Fruit fly (Drosophila melanogaster) whole organism, embryonic: ENCODE results near the gene CG12078.

Source experiments
- CG10366 ChIP-seq: fragments of 200-800 bp; sonication (Bioruptor generic); IDR thresholded peaks from 2 replicates; pipeline ENCODE4 v1.3.6; 2022; ENCODE audit warnings: missing biosample characterization, missing genetic modification characterization
- CG11723 ChIP-seq: fragments of 200-800 bp; sonication (Bioruptor generic); optimal IDR thresholded peaks from 2 replicates; lab custom pipeline; 2017; ENCODE audit warnings: missing biosample characterization, mild to moderate bottlenecking, missing genetic modification characterization
- CG12391 ChIP-seq: fragments of 200-800 bp; sonication (Bioruptor generic); optimal IDR thresholded peaks from 3 replicates; lab custom pipeline; 2018; ENCODE audit warnings: missing biosample characterization, mild to moderate bottlenecking, missing genetic modification characterization, moderate library complexity
- CG12659 ChIP-seq: fragments of 200-800 bp; sonication (Bioruptor generic); optimal IDR thresholded peaks from 3 replicates; lab custom pipeline; 2017; ENCODE audit warnings: mild to moderate bottlenecking, missing biosample characterization, missing genetic modification reagents, missing genetic modification characterization
- CG13424 ChIP-seq: fragments of 200-800 bp; sonication (Bioruptor generic); optimal IDR thresholded peaks from 2 replicates; lab custom pipeline; 2019; ENCODE audit warnings: missing biosample characterization, mild to moderate bottlenecking, missing genetic modification characterization, moderate library complexity
- CG14965 ChIP-seq: fragments of 200-800 bp; sonication (Bioruptor generic); optimal IDR thresholded peaks from 2 replicates; lab custom pipeline; 2016; ENCODE audit warnings: missing biosample characterization, missing genetic modification characterization, borderline replicate concordance
- CG15479 ChIP-seq: fragments of 200-800 bp; sonication (Bioruptor generic); optimal IDR thresholded peaks from 3 replicates; lab custom pipeline; 2019; ENCODE audit warnings: missing biosample characterization, mild to moderate bottlenecking, missing genetic modification characterization, moderate library complexity
- CG15514 ChIP-seq: fragments of 200-800 bp; sonication (Bioruptor generic); optimal IDR thresholded peaks from 3 replicates; lab custom pipeline; 2017; ENCODE audit warnings: missing biosample characterization, missing genetic modification characterization, mild to moderate bottlenecking, moderate library complexity, missing genetic modification reagents
- CG15601 ChIP-seq: fragments of 200-800 bp; sonication (Bioruptor generic); optimal IDR thresholded peaks from 3 replicates; lab custom pipeline; 2019; ENCODE audit warnings: missing biosample characterization, mild to moderate bottlenecking, missing genetic modification characterization, moderate library complexity
- CG1647 ChIP-seq: fragments of 200-800 bp; sonication (Bioruptor generic); optimal IDR thresholded peaks from 3 replicates; lab custom pipeline; 2016; ENCODE audit warnings: missing biosample characterization, missing genetic modification characterization
- CG18619 ChIP-seq: fragments of 200-800 bp; sonication (Bioruptor generic); optimal IDR thresholded peaks from 3 replicates; lab custom pipeline; 2017; ENCODE audit warnings: missing biosample characterization, mild to moderate bottlenecking, missing genetic modification characterization
- CG2678 ChIP-seq: fragments of 200-800 bp; sonication (Bioruptor generic); optimal IDR thresholded peaks from 3 replicates; lab custom pipeline; 2019; ENCODE audit warnings: missing biosample characterization, mild to moderate bottlenecking, missing genetic modification characterization, moderate library complexity
- CG31224 ChIP-seq: fragments of 200-800 bp; sonication (Bioruptor generic); IDR thresholded peaks from 2 replicates; pipeline ENCODE4 v1.3.6; 2022; ENCODE audit warnings: missing biosample characterization, missing genetic modification characterization
- CG31365 ChIP-seq: fragments of 200-800 bp; sonication (Bioruptor generic); optimal IDR thresholded peaks from 2 replicates; lab custom pipeline; 2018; ENCODE audit warnings: missing biosample characterization, mild to moderate bottlenecking, missing genetic modification characterization
- CG34422 ChIP-seq: fragments of 200-800 bp; sonication (Bioruptor generic); IDR thresholded peaks from 3 replicates; pipeline ENCODE4 v1.3.6; 2022; ENCODE audit warnings: missing biosample characterization, missing genetic modification characterization
- CG4282 ChIP-seq: fragments of 200-800 bp; sonication (Bioruptor generic); optimal IDR thresholded peaks from 2 replicates; lab custom pipeline; 2016; ENCODE audit warnings: missing biosample characterization, missing genetic modification characterization
- CG4617 ChIP-seq: fragments of 200-800 bp; sonication (Bioruptor generic); optimal IDR thresholded peaks from 3 replicates; lab custom pipeline; 2016; ENCODE audit warnings: missing biosample characterization, missing genetic modification characterization, borderline replicate concordance
- CG4820 ChIP-seq: fragments of 200-800 bp; sonication (Bioruptor generic); optimal IDR thresholded peaks from 3 replicates; lab custom pipeline; 2016; ENCODE audit warnings: missing biosample characterization, missing genetic modification characterization
- CG7271 ChIP-seq: fragments of 200-800 bp; sonication (Bioruptor generic); optimal IDR thresholded peaks from 2 replicates; lab custom pipeline; 2018; ENCODE audit warnings: missing biosample characterization, mild to moderate bottlenecking, missing genetic modification characterization, moderate library complexity
- CG7987 ChIP-seq: fragments of 200-800 bp; sonication (Bioruptor generic); optimal IDR thresholded peaks from 2 replicates; lab custom pipeline; 2018; ENCODE audit warnings: missing biosample characterization, mild to moderate bottlenecking, missing genetic modification characterization, moderate library complexity
- CG9215 ChIP-seq: fragments of 200-800 bp; sonication (Bioruptor generic); IDR thresholded peaks from 2 replicates; pipeline ENCODE4 v1.3.6; 2022; ENCODE audit warnings: missing biosample characterization, missing genetic modification characterization
- Dbx ChIP-seq: fragments of 200-800 bp; sonication (Bioruptor generic); IDR thresholded peaks from 3 replicates; pipeline ENCODE4 v1.3.6; 2022; ENCODE audit warnings: missing biosample characterization, missing genetic modification characterization
- ERR ChIP-seq: fragments of 200-800 bp; sonication (Bioruptor generic); optimal IDR thresholded peaks from 2 replicates; lab custom pipeline; 2016; ENCODE audit warnings: missing biosample characterization, missing genetic modification characterization
- Ets65A ChIP-seq: fragments of 200-800 bp; sonication (Bioruptor generic); peaks from one replicate; lab custom pipeline; 2016; ENCODE audit warnings: missing biosample characterization, missing genetic modification characterization
- Ets97D ChIP-seq: fragments of 200-800 bp; sonication (Bioruptor generic); optimal IDR thresholded peaks from 3 replicates; lab custom pipeline; 2016; ENCODE audit warnings: missing biosample characterization, missing genetic modification characterization
- Lim3 ChIP-seq: fragments of 200-800 bp; sonication (Bioruptor generic); IDR thresholded peaks from 2 replicates; pipeline ENCODE4 v1.3.6; 2022; ENCODE audit warnings: missing biosample characterization, missing genetic modification characterization
- Myb ChIP-seq: fragments of 200-800 bp; sonication (Bioruptor generic); optimal IDR thresholded peaks from 2 replicates; lab custom pipeline; 2016; ENCODE audit warnings: missing biosample characterization, missing genetic modification characterization
- Oaz ChIP-seq: fragments of 200-800 bp; sonication (Bioruptor generic); IDR thresholded peaks from 2 replicates; pipeline ENCODE4 v1.3.6; 2022; ENCODE audit warnings: missing biosample characterization, missing genetic modification characterization
- Six4 ChIP-seq: fragments of 200-800 bp; sonication (Bioruptor generic); optimal IDR thresholded peaks from 2 replicates; lab custom pipeline; 2016; ENCODE audit warnings: missing biosample characterization, missing genetic modification characterization
- TFAM ChIP-seq: fragments of 200-800 bp; sonication (Bioruptor generic); optimal IDR thresholded peaks from 2 replicates; lab custom pipeline; 2017; ENCODE audit warnings: missing biosample characterization, missing genetic modification characterization, inconsistent platforms
- Usf ChIP-seq: fragments of 200-800 bp; sonication (Bioruptor generic); optimal IDR thresholded peaks from 2 replicates; lab custom pipeline; 2017; ENCODE audit warnings: missing genotype, missing biosample characterization, missing genetic modification characterization
- br ChIP-seq: fragments of >200 bp; optimal IDR thresholded peaks from 2 replicates; lab custom pipeline; 2017
- cg ChIP-seq: fragments of 200-800 bp; sonication (Bioruptor generic); optimal IDR thresholded peaks from 3 replicates; lab custom pipeline; 2019; ENCODE audit warnings: missing biosample characterization, mild to moderate bottlenecking, missing genetic modification characterization, moderate library complexity
- chm ChIP-seq: fragments of 200-800 bp; sonication (Bioruptor generic); IDR thresholded peaks from 2 replicates; pipeline ENCODE4 v1.3.6; 2022; ENCODE audit warnings: missing biosample characterization, missing genetic modification characterization
- exex ChIP-seq: fragments of 200-800 bp; sonication (Bioruptor generic); optimal IDR thresholded peaks from 4 replicates; lab custom pipeline; 2018; ENCODE audit warnings: missing biosample characterization, mild to moderate bottlenecking, missing genetic modification characterization, moderate library complexity
- gsb-n ChIP-seq: fragments of 200-800 bp; sonication (Bioruptor generic); optimal IDR thresholded peaks from 3 replicates; lab custom pipeline; 2018; ENCODE audit warnings: missing biosample characterization, mild to moderate bottlenecking, missing genetic modification characterization
- her ChIP-seq: fragments of 200-800 bp; sonication (Bioruptor generic); optimal IDR thresholded peaks from 2 replicates; lab custom pipeline; 2016; ENCODE audit warnings: missing biosample characterization, missing genetic modification characterization
- kay ChIP-seq: fragments of 200-800 bp; sonication (Bioruptor generic); optimal IDR thresholded peaks from 2 replicates; lab custom pipeline; 2016; ENCODE audit warnings: missing biosample characterization, missing genetic modification characterization
- ken ChIP-seq: fragments of 200-800 bp; sonication (Bioruptor generic); IDR thresholded peaks from 3 replicates; pipeline ENCODE4 v1.3.6; 2022; ENCODE audit warnings: missing biosample characterization, missing genetic modification characterization
- lilli ChIP-seq: fragments of 200-800 bp; sonication (Bioruptor generic); optimal IDR thresholded peaks from 3 replicates; lab custom pipeline; 2016; ENCODE audit warnings: missing biosample characterization, missing genetic modification characterization
- nerfin-1 ChIP-seq: fragments of 200-800 bp; sonication (Bioruptor generic); optimal IDR thresholded peaks from 3 replicates; lab custom pipeline; 2019; ENCODE audit warnings: missing biosample characterization, mild to moderate bottlenecking, missing genetic modification characterization, moderate library complexity
- oc ChIP-seq: fragments of 200-800 bp; sonication (Bioruptor generic); optimal IDR thresholded peaks from 2 replicates; lab custom pipeline; 2018; ENCODE audit warnings: missing biosample characterization, mild to moderate bottlenecking, missing genetic modification characterization, moderate library complexity
- otp ChIP-seq: fragments of 200-800 bp; sonication (Bioruptor generic); IDR thresholded peaks from 3 replicates; pipeline ENCODE4, ENCODE4 v1.3.6; 2022; ENCODE audit warnings: missing biosample characterization, missing genetic modification characterization
- peb ChIP-seq: fragments of 200-800 bp; sonication (Bioruptor generic); IDR thresholded peaks from 2 replicates; pipeline ENCODE4 v1.3.6; 2022; ENCODE audit warnings: missing biosample characterization, missing genetic modification characterization
- pum ChIP-seq: fragments of 200-800 bp; sonication (Bioruptor generic); optimal IDR thresholded peaks from 2 replicates; lab custom pipeline; 2016; ENCODE audit warnings: missing biosample characterization, missing genetic modification characterization
- sc ChIP-seq, 3 experiments: fragments of >200 bp in 2 of 3; fragments of 200-800 bp in 1 of 3; sonication (Bioruptor generic) in 1 of 3; optimal IDR thresholded peaks; 2 replicates in 2 of 3; 3 replicates in 1 of 3; lab custom pipeline; 2017; ENCODE audit warnings: mild to moderate bottlenecking in 1 of 3, missing biosample characterization in 1 of 3, missing genetic modification characterization in 1 of 3, missing genetic modification reagents in 1 of 3
- sens ChIP-seq: fragments of 200-800 bp; sonication (Bioruptor generic); peaks from one replicate; lab custom pipeline; 2016; ENCODE audit warnings: missing biosample characterization, missing genetic modification characterization
- tx ChIP-seq: fragments of 200-800 bp; sonication (Bioruptor generic); optimal IDR thresholded peaks from 2 replicates; lab custom pipeline; 2016; ENCODE audit warnings: missing biosample characterization, missing genetic modification characterization
- unpg ChIP-seq: fragments of 200-800 bp; sonication (Bioruptor generic); optimal IDR thresholded peaks from 3 replicates; lab custom pipeline; 2018; ENCODE audit warnings: missing biosample characterization, mild to moderate bottlenecking, missing genetic modification characterization, moderate library complexity
- zfh1 ChIP-seq: fragments of 200-800 bp; sonication (Bioruptor generic); IDR thresholded peaks from 3 replicates; pipeline ENCODE4 v1.3.6; 2022; ENCODE audit warnings: missing biosample characterization, missing genetic modification characterization

CG12078 gene

dm6 chr3L:3239033-3239752 is 4.9 kb downstream of the CG12078 start, which contains the start of gene CG17746 (continued):
- TF ChIP-seq gsb-n (tag; lab: Kevin White, UChicago), result no peak
- TF ChIP-seq CG34422, result peak; percentile 59; the same call in 1 of the 3 replicates
- no peak for TF ChIP-seq CG15479 (GFP tag; lab: Kevin White, UChicago)
- no peak for TF ChIP-seq br (lab: Kevin White, UChicago)
- TF ChIP-seq CG2678, result no peak
- peak; percentile 53 for TF ChIP-seq CG15601 (tag; lab: Kevin White, UChicago)
- no peak for TF ChIP-seq unpg (GFP tag; lab: Kevin White, UChicago)
- peak; percentile 90 for TF ChIP-seq Ets97D
- TF ChIP-seq ken (GFP tag; lab: Robert Waterston, UW), result peak; percentile 64; the same call in 2 of the 3 replicates
- TF ChIP-seq otp (GFP tag; lab: Robert Waterston, UW), result no peak
- peak; percentile 52; the same call in 2 of the 3 replicates for TF ChIP-seq Dbx
- no peak for TF ChIP-seq Usf (GFP tag; lab: Kevin White, UChicago)
- TF ChIP-seq ERR, result peak; percentile 50
- no peak for TF ChIP-seq CG7271 (tag; lab: Kevin White, UChicago)
- no peak for TF ChIP-seq zfh1 (GFP tag; lab: Robert Waterston, UW)
- peak; percentile 72 for TF ChIP-seq CG4282 (GFP tag; lab: Kevin White, UChicago)
- peak; percentile 79 for TF ChIP-seq Myb (GFP tag; lab: Kevin White, UChicago)
- TF ChIP-seq CG1647 (GFP tag; lab: Kevin White, UChicago), result peak; percentile 15
- TF ChIP-seq CG13424 (tag; lab: Kevin White, UChicago), result no peak
- TF ChIP-seq her (GFP tag; lab: Kevin White, UChicago), result peak; percentile 53
- TF ChIP-seq CG4820 (GFP tag; lab: Kevin White, UChicago), result peak; percentile 15
- peak; percentile 86 for TF ChIP-seq CG15514 (GFP tag; lab: Kevin White, UChicago)
- TF ChIP-seq CG12659 (GFP tag; lab: Kevin White, UChicago), result peak; percentile 75
- TF ChIP-seq Lim3 (GFP tag; lab: Robert Waterston, UW), result no peak
- TF ChIP-seq CG31224 (GFP tag; lab: Robert Waterston, UW), result no peak
- no peak for TF ChIP-seq CG9215 (GFP tag; lab: Robert Waterston, UW)
- no peak for TF ChIP-seq oc (tag; lab: Kevin White, UChicago)
- no peak for TF ChIP-seq chm (GFP tag; lab: Robert Waterston, UW)
- peak; percentile 18 for TF ChIP-seq pum (GFP tag; lab: Kevin White, UChicago)
- no peak for TF ChIP-seq CG14965 (GFP tag; lab: Kevin White, UChicago)
- TF ChIP-seq CG11723 (GFP tag; lab: Kevin White, UChicago), result no peak
- peak; percentile 92 for TF ChIP-seq Ets65A
- peak; percentile 58 for TF ChIP-seq CG7987 (GFP tag; lab: Kevin White, UChicago)
- TF ChIP-seq CG12391 (tag; lab: Kevin White, UChicago), result peak; percentile 32
- TF ChIP-seq sens (GFP tag; lab: Kevin White, UChicago), result no peak
- peak; percentile 35 for TF ChIP-seq CG31365 (tag; lab: Kevin White, UChicago)
- no peak for TF ChIP-seq Oaz (GFP tag; lab: Robert Waterston, UW)
- peak; percentile 62 for TF ChIP-seq lilli (GFP tag; lab: Kevin White, UChicago)
- TF ChIP-seq Six4 (GFP tag; lab: Kevin White, UChicago), result no peak
- TF ChIP-seq tx, result peak; percentile 48
- TF ChIP-seq cg (GFP tag; lab: Kevin White, UChicago), result no peak
- no peak for TF ChIP-seq TFAM (GFP tag; lab: Kevin White, UChicago)
- peak; percentile 91 for TF ChIP-seq CG4617 (GFP tag; lab: Kevin White, UChicago)
- no peak for TF ChIP-seq peb (GFP tag; lab: Robert Waterston, UW)
- TF ChIP-seq kay, result peak; percentile 43
- peak; percentile 12 for TF ChIP-seq nerfin-1 (tag; lab: Kevin White, UChicago)
- no peak for TF ChIP-seq CG18619 (GFP tag; lab: Kevin White, UChicago)
- no peak for TF ChIP-seq sc (optimal IDR thresholded peaks at IDR 0.05; lab: Kevin White, UChicago)
- TF ChIP-seq sc (GFP tag; optimal IDR thresholded peaks at IDR 0.05; lab: Kevin White, UChicago), result no peak
- TF ChIP-seq CG10366 (GFP tag; lab: Robert Waterston, UW), result no peak
- TF ChIP-seq exex (tag; lab: Kevin White, UChicago), result no peak
